Worm (Caenorhabditis elegans): ENCODE results near the gene nft-1.

nft-1 gene

DNA sequence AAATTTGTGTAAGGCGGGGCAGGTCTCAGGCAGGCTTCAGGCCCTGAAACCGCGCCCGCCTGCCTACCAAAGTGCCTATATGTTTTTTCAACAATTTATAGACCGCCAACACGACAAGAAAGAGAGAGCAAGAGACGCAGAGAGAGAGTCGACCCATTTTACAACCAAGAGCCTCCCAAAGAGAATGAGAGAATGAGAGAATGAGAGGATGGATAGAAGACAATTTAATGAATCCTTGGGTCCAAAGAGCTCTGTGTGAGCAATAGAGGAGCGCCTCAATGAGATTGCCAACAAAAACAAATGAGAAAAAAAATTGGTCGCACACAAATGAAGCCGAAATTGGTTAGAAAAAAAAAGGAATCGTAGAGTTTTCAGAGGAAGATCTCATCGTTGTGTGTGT is 14.2 kb downstream of the nft-1 start (continued):
- TF ChIP-seq ceh-63 (GFP tag; optimal IDR thresholded peaks at IDR 0.05) (no peak), lin-35 (GFP tag; optimal IDR thresholded peaks at IDR 0.05) (no peak), ces-1 (GFP tag; optimal IDR thresholded peaks at IDR 0.05) (no peak), nhr-71 (tag; optimal IDR thresholded peaks at IDR 0.05) (peak; percentile 50), ets-5 (GFP tag; IDR thresholded peaks at IDR 0.05) (no peak), unc-86 (tag; optimal IDR thresholded peaks at IDR 0.05) (no peak), sox-4 (tag; optimal IDR thresholded peaks at IDR 0.05) (no peak)

DNA sequence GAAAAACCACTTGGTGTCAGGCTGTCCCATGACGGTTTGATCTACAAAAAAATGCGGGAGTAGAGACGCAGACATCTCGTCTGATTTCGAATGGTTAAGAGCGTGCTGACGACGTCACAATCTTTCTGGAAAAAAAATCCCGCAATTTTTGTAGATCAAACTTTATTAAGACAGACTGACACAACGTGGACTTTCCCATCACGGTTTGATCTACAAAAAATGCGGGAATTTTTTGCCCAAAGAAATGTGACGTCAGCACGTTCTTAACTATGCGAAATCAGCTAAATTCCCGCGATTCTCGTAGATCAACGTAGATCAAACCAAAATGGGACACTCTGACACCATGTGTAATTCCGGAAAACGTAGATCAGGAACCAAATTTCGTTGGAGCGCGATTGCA is 14.8 kb downstream of the nft-1 start:
- no peak for TF ChIP-seq pag-3 (tag; optimal IDR thresholded peaks at IDR 0.05; ENCODE audit: borderline replicate concordance, insufficient read depth)
- no peak for TF ChIP-seq fkh-10 (GFP tag; optimal IDR thresholded peaks at IDR 0.05)
- TF ChIP-seq ets-5 (GFP tag; IDR thresholded peaks at IDR 0.05): no peak
- TF ChIP-seq pax-3 (tag; optimal IDR thresholded peaks at IDR 0.05): no peak
- TF ChIP-seq snu-23 (GFP tag; optimal IDR thresholded peaks at IDR 0.05): no peak
- TF ChIP-seq zip-4 (GFP tag; optimal IDR thresholded peaks at IDR 0.05): no peak
- no peak for TF ChIP-seq lir-3 (tag; optimal IDR thresholded peaks at IDR 0.05; ENCODE audit: poor library complexity)

DNA sequence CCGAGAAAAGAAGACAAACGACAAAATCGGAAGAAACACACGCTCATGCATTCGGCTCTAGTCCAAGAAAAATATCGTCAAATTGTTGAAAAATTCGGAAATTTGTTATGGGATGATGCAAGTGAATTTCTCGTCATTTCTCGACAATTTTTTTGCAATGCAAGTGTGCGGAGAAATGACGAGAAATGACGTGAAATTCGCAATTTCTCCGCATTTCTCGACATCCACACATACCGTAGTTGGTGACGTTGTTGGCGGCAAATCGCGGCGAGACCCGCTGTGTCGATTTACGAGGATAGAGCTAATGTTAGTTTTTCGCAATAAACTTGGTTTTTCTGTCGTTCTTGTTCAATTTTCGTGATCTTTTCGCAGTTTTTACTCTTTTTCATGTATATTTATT is 15.6 kb downstream of the nft-1 start:
- TF ChIP-seq C04F5.9 (tag; optimal IDR thresholded peaks at IDR 0.05): peak; percentile 97
- peak in 1 of 2 experiments; percentile 2 for TF ChIP-seq lsy-2 (tag; optimal IDR thresholded peaks at IDR 0.05)

DNA sequence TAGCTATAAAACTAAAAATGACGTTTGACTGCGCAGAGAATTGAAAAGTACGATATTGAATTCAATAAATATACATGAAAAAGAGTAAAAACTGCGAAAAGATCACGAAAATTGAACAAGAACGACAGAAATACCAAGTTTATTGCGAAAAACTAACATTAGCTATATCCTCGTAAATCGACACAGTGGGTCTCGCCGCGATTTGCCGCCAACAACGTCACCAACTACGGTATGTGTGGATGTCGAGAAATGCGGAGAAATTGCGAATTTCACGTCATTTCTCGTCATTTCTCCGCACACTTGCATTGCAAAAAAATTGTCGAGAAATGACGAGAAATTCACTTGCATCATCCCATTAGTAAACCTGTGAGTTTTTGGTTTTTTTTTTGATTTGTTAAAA is 16.3 kb downstream of the nft-1 start:
- peak in 1 of 2 experiments; percentile 27 for TF ChIP-seq lsy-2 (tag; optimal IDR thresholded peaks at IDR 0.05)
- peak; percentile 97 for TF ChIP-seq C04F5.9 (tag; optimal IDR thresholded peaks at IDR 0.05)

DNA sequence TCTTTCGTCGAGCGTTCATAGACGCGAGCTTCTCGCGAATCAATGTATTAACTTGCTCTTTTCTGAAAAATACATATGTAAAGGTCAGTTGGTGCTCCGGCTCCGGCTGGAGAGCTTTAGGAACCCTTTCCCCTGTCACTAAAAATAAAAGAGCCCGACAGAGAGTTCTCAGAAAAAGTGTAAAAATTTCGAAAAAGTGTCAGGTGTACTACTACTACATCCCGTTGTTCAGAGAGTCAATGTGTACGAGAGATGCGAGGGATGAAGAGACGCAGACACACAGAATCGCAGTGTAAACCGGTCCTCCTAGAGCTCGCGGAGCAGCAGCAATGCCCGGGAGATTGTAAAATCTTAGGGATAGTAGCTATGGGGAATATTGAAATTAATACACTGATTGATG is 19.0 kb downstream of the nft-1 start:
- TF ChIP-seq dsc-1 (tag; optimal IDR thresholded peaks at IDR 0.05) (peak; percentile 10), aha-1 (tag; optimal IDR thresholded peaks at IDR 0.05) (no peak), nhr-47 (tag; optimal IDR thresholded peaks at IDR 0.05) (peak; percentile 54), vab-15 (tag; optimal IDR thresholded peaks at IDR 0.05) (no peak), efl-1 (optimal IDR thresholded peaks at IDR 0.05) (peak; percentile 19 to 27), efl-1 (GFP tag; optimal IDR thresholded peaks at IDR 0.05 in 1 of 2) (peak; percentile 26 to 90), Y116A8C.19 (tag; optimal IDR thresholded peaks at IDR 0.05; ENCODE audit: borderline replicate concordance) (no peak), mdl-1 (tag; optimal IDR thresholded peaks at IDR 0.05) (peak in 1 of 2 experiments; percentile 2), nhr-84 (tag; optimal IDR thresholded peaks at IDR 0.05) (no peak), tbx-2 (tag; optimal IDR thresholded peaks at IDR 0.05) (no peak), skn-1 (tag; optimal IDR thresholded peaks at IDR 0.05) (peak; percentile 19), dpl-1 (GFP tag; optimal IDR thresholded peaks at IDR 0.05) (no peak), efl-3 (GFP tag; optimal IDR thresholded peaks at IDR 0.05) (no peak), lin-39 (tag; optimal IDR thresholded peaks at IDR 0.05) (peak; percentile 40), snu-23 (GFP tag; optimal IDR thresholded peaks at IDR 0.05) (peak; percentile 64), nhr-237 (tag; optimal IDR thresholded peaks at IDR 0.05) (no peak), nhr-71 (tag; optimal IDR thresholded peaks at IDR 0.05) (peak; percentile 88), lin-14 (GFP tag; optimal IDR thresholded peaks at IDR 0.05) (peak; percentile 85), lsy-2 (tag; optimal IDR thresholded peaks at IDR 0.05) (peak; percentile 25 to 58), snpc-4 (tag; optimal IDR thresholded peaks at IDR 0.05) (no peak), C04F5.9 (tag; optimal IDR thresholded peaks at IDR 0.05) (peak; percentile 30), ceh-63 (GFP tag; optimal IDR thresholded peaks at IDR 0.05) (no peak), ceh-90 (tag; optimal IDR thresholded peaks at IDR 0.05) (no peak), nhr-19 (GFP tag; conservative IDR thresholded peaks at IDR 0.05) (peak; percentile 64), rnt-1 (tag; optimal IDR thresholded peaks at IDR 0.05) (peak; percentile 87), xbp-1 (tag; optimal IDR thresholded peaks at IDR 0.05) (peak; percentile 11), unc-98 (GFP tag; IDR thresholded peaks at IDR 0.05) (peak; percentile 69), swsn-7 (tag; optimal IDR thresholded peaks at IDR 0.05) (peak; percentile 46), mef-2 (tag; optimal IDR thresholded peaks at IDR 0.05) (peak; percentile 38), pag-3 (tag; optimal IDR thresholded peaks at IDR 0.05; ENCODE audit: borderline replicate concordance, insufficient read depth) (no peak), nhr-20 (tag; optimal IDR thresholded peaks at IDR 0.05) (peak; percentile 30), ama-1 (optimal IDR thresholded peaks at IDR 0.05) (no peak), mab-9 (GFP tag; IDR thresholded peaks at IDR 0.05) (no peak)
